Fruit fly (Drosophila melanogaster) whole organism, pupa: ENCODE results near the gene APP-BP1.
A peak's percentile ranks its signal among the peaks of the same experiment; 100 is the strongest.

Experiments
- CG10348 ChIP-seq: fragments of 200-800 bp; sonication (Bioruptor generic); IDR thresholded peaks from 2 replicates; pipeline ENCODE4 v1.3.6; 2022; ENCODE audit warnings: missing biosample characterization, missing genetic modification characterization
- CG12605 ChIP-seq: fragments of 200-800 bp; sonication (Bioruptor generic); IDR thresholded peaks from 2 replicates; pipeline ENCODE4 v1.3.6; 2022; ENCODE audit warnings: missing biosample characterization, missing genetic modification characterization
- CG13204 ChIP-seq: fragments of 200-800 bp; sonication (Bioruptor generic); optimal IDR thresholded peaks from 2 replicates; lab custom pipeline; 2018; ENCODE audit warnings: missing biosample characterization, mild to moderate bottlenecking, missing genetic modification characterization, moderate library complexity
- CG14655 ChIP-seq: fragments of 200-800 bp; sonication (Bioruptor generic); optimal IDR thresholded peaks from 3 replicates; lab custom pipeline; 2017; ENCODE audit warnings: mild to moderate bottlenecking, missing biosample characterization, missing genetic modification reagents, missing genetic modification characterization
- CG15710 ChIP-seq: fragments of 200-800 bp; sonication (Bioruptor generic); optimal IDR thresholded peaks from 2 replicates; lab custom pipeline; 2018; ENCODE audit warnings: missing biosample characterization, mild to moderate bottlenecking, missing genetic modification characterization, moderate library complexity
- CG17806 ChIP-seq: fragments of 200-800 bp; sonication (Bioruptor generic); optimal IDR thresholded peaks from 2 replicates; lab custom pipeline; 2018; ENCODE audit warnings: missing biosample characterization, mild to moderate bottlenecking, missing genetic modification characterization, moderate library complexity
- CG32121 ChIP-seq: fragments of 200-800 bp; sonication (Bioruptor generic); IDR thresholded peaks from 2 replicates; pipeline ENCODE4 v1.3.6; 2022; ENCODE audit warnings: missing biosample characterization, missing genetic modification characterization
- CG34367 ChIP-seq: fragments of 200-800 bp; sonication (Bioruptor generic); optimal IDR thresholded peaks from 2 replicates; lab custom pipeline; 2018; ENCODE audit warnings: missing biosample characterization, mild to moderate bottlenecking, missing genetic modification characterization
- CG4496 ChIP-seq: fragments of 200-800 bp; sonication (Bioruptor generic); IDR thresholded peaks from 3 replicates; pipeline ENCODE4 v1.3.6; 2022; ENCODE audit warnings: missing biosample characterization, missing genetic modification characterization
- CG8159 ChIP-seq: fragments of 200-800 bp; sonication (Bioruptor generic); optimal IDR thresholded peaks from 3 replicates; lab custom pipeline; 2018; ENCODE audit warnings: missing biosample characterization, mild to moderate bottlenecking, missing genetic modification characterization, moderate library complexity
- CG8301 ChIP-seq: fragments of 200-800 bp; sonication (Bioruptor generic); optimal IDR thresholded peaks from 2 replicates; lab custom pipeline; 2018; ENCODE audit warnings: missing biosample characterization, mild to moderate bottlenecking, missing genetic modification characterization
- CG9948 ChIP-seq: fragments of 200-800 bp; sonication (Bioruptor generic); optimal IDR thresholded peaks from 2 replicates; lab custom pipeline; 2018; ENCODE audit warnings: missing biosample characterization, mild to moderate bottlenecking, missing genetic modification characterization, moderate library complexity
- D1 ChIP-seq: fragments of 200-800 bp; sonication (Bioruptor generic); optimal IDR thresholded peaks from 2 replicates; lab custom pipeline; 2018; ENCODE audit warnings: missing biosample characterization, mild to moderate bottlenecking, missing genetic modification characterization, moderate library complexity
- EcR ChIP-seq: fragments of 200-800 bp; sonication (Bioruptor generic); optimal IDR thresholded peaks from 3 replicates; lab custom pipeline; 2019; ENCODE audit warnings: missing biosample characterization, missing genetic modification characterization, mild to moderate bottlenecking, moderate library complexity, missing genetic modification reagents
- Ets98B ChIP-seq: fragments of 200-800 bp; sonication (Bioruptor generic); IDR thresholded peaks from 2 replicates; pipeline ENCODE4 v1.3.6; 2022; ENCODE audit warnings: missing biosample characterization, missing genetic modification characterization
- Pif1A ChIP-seq: fragments of 200-800 bp; sonication (Bioruptor generic); optimal IDR thresholded peaks from 3 replicates; lab custom pipeline; 2016; ENCODE audit warnings: missing biosample characterization, missing genetic modification characterization
- Pif1B ChIP-seq: fragments of 200-800 bp; sonication (Bioruptor generic); optimal IDR thresholded peaks from 3 replicates; lab custom pipeline; 2016; ENCODE audit warnings: missing biosample characterization, missing genetic modification characterization
- Snoo ChIP-seq: fragments of 200-800 bp; sonication (Bioruptor generic); optimal IDR thresholded peaks from 3 replicates; lab custom pipeline; 2017; ENCODE audit warnings: missing biosample characterization, mild to moderate bottlenecking, missing genetic modification characterization, inconsistent platforms
- fd96Ca ChIP-seq: fragments of 200-800 bp; sonication (Bioruptor generic); IDR thresholded peaks from 3 replicates; pipeline ENCODE4 v1.3.6; 2022; ENCODE audit warnings: missing biosample characterization, missing genetic modification characterization
- gl ChIP-seq: fragments of 200-800 bp; sonication (Bioruptor generic); optimal IDR thresholded peaks from 2 replicates; lab custom pipeline; 2018; ENCODE audit warnings: missing biosample characterization, mild to moderate bottlenecking, missing genetic modification characterization
- rn ChIP-seq: fragments of 200-800 bp; sonication (Bioruptor generic); IDR thresholded peaks from 2 replicates; pipeline ENCODE4 v1.3.6; 2022; ENCODE audit warnings: missing biosample characterization, missing genetic modification characterization

APP-BP1 gene

dm6 chr3L:11071057-11071456 is 27.2 kb upstream of the APP-BP1 start:
- TF ChIP-seq D1, result no peak
- no peak for TF ChIP-seq gl (tag; lab: Kevin White, UChicago)
- TF ChIP-seq CG9948, result no peak
- TF ChIP-seq CG32121 (GFP tag; lab: Robert Waterston, UW), result no peak
- TF ChIP-seq CG17806 (tag; lab: Kevin White, UChicago), result no peak
- no peak for TF ChIP-seq CG13204
- no peak for TF ChIP-seq CG15710 (tag; lab: Kevin White, UChicago)
- TF ChIP-seq Pif1B (GFP tag; lab: Kevin White, UChicago), result no peak
- TF ChIP-seq CG4496 (GFP tag; lab: Robert Waterston, UW), result no peak
- no peak for TF ChIP-seq CG8159
- TF ChIP-seq Ets98B (GFP tag; lab: Robert Waterston, UW), result no peak
- TF ChIP-seq CG34367 (tag; lab: Kevin White, UChicago), result no peak
- TF ChIP-seq EcR (GFP tag; lab: Kevin White, UChicago), result no peak
- no peak for TF ChIP-seq rn (GFP tag; lab: Robert Waterston, UW)
- no peak for TF ChIP-seq CG12605 (GFP tag; lab: Robert Waterston, UW)
- TF ChIP-seq Snoo (tag; lab: Kevin White, UChicago), result no peak

DNA sequence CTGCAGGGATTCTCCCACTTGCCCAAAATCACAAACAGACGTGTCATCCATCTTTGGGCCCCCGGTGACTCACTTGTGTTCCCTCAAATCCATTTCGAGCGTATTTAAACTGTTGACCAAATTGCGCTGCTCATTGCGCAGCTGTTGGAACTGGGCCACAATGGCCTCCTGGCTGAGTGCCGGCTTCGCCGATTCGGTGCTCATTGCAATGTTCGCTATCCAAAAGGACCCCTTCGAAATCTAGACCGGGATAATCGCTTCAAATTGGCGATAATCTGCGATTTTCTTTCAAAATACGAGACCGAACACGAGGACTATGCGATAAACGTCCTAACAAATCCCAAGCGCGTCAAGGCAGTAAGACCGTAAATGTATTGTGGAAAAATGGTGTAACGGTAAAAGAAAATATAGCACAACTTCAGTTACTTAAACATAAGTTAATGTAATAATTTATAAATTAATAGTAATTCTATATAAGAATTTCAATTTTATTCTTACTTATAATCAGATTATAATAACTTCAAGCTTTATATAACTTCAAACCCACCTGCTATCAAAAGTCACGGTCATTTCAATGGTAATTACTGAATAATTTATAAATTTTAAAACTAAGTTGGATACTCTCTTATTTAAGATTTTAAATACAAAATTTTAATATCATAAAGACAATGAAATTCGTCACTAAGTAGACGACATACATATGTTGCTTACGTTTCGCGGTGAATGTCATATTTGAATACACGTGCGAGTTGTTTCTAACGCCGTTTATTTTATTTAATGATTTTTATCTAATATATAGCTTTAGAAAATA is 24.0 kb upstream of the APP-BP1 start, which contains the start of the genes Pfdn2 and Noc1:
Gene Pfdn2 (minus strand): TSS at position 346 of the 811 bp plus-strand sequence.
Gene Noc1 (plus strand): TSS at position 727 of the 811 bp plus-strand sequence.
- TF ChIP-seq CG15710 (tag; lab: Kevin White, UChicago) (peak; percentile 23), CG13204 (no peak), CG12605 (GFP tag; lab: Robert Waterston, UW) (no peak), Pif1B (GFP tag; lab: Kevin White, UChicago) (no peak), CG9948 (no peak), D1 (no peak), CG34367 (tag; lab: Kevin White, UChicago) (no peak), fd96Ca (no peak), CG14655 (no peak), rn (GFP tag; lab: Robert Waterston, UW) (no peak), CG32121 (GFP tag; lab: Robert Waterston, UW) (no peak), CG8301 (tag; lab: Kevin White, UChicago) (no peak), gl (tag; lab: Kevin White, UChicago) (no peak), CG8159 (no peak), CG10348 (GFP tag; lab: Robert Waterston, UW) (no peak), EcR (GFP tag; lab: Kevin White, UChicago) (no peak), Snoo (tag; lab: Kevin White, UChicago) (no peak), CG4496 (GFP tag; lab: Robert Waterston, UW) (no peak), CG17806 (tag; lab: Kevin White, UChicago) (peak; percentile 36), Ets98B (GFP tag; lab: Robert Waterston, UW) (0 out of 2 replicates have a peak, but pooled peaks have one; percentile 25), Pif1A (no peak)

dm6 chr3L:11083605-11084004 is 14.6 kb upstream of the APP-BP1 start:
- TF ChIP-seq Ets98B (GFP tag; lab: Robert Waterston, UW) (peak; percentile 11; the same call in 1 of the 2 replicates), EcR (GFP tag; lab: Kevin White, UChicago) (peak; percentile 15), CG32121 (GFP tag; lab: Robert Waterston, UW) (no peak), CG12605 (GFP tag; lab: Robert Waterston, UW) (no peak), D1 (no peak)

- TF ChIP-seq CG13204 (peak; percentile 93), fd96Ca (peak; percentile 96), CG10348 (GFP tag; lab: Robert Waterston, UW) (peak; percentile 94), rn (GFP tag; lab: Robert Waterston, UW) (peak; percentile 98), CG14655 (peak; percentile 99), Snoo (tag; lab: Kevin White, UChicago) (peak; percentile 84), Pif1B (GFP tag; lab: Kevin White, UChicago) (peak; percentile 96), EcR (GFP tag; lab: Kevin White, UChicago) (peak; percentile 74), CG17806 (tag; lab: Kevin White, UChicago) (peak; percentile 98), gl (tag; lab: Kevin White, UChicago) (peak; percentile 93), CG8159 (peak; percentile 97), CG15710 (tag; lab: Kevin White, UChicago) (peak; percentile 98), Pif1A (peak; percentile 98), CG12605 (GFP tag; lab: Robert Waterston, UW) (peak; percentile 99), CG4496 (GFP tag; lab: Robert Waterston, UW) (peak; percentile 99), D1 (peak; percentile 95), Ets98B (GFP tag; lab: Robert Waterston, UW) (peak; percentile 99), CG9948 (peak; percentile 98), CG32121 (GFP tag; lab: Robert Waterston, UW) (peak; percentile 99), CG8301 (tag; lab: Kevin White, UChicago) (peak; percentile 99), CG34367 (tag; lab: Kevin White, UChicago) (peak; percentile 98)
Observed at dm6 chr3L:11084557-11085231, 13.5 kb upstream of the APP-BP1 start.

DNA sequence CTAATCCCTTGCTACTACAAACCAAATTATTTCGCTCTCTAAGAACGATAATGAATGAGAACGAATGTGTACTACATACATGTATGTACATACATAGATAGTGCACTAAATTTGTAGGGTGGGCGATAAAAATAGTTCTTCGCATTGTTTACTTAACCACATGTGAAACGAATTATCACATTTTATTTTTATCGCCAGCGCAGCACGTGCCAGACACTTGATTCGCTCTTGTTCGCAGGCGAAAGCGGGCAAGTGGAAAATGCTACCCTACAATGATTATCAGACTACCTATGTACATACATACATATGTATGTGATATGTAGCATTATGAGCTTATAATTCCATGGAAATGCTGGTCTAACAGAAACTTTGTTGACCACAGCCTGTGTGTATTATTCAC is 12.4 kb upstream of the APP-BP1 start:
- no peak for TF ChIP-seq CG34367 (tag; lab: Kevin White, UChicago)
- no peak for TF ChIP-seq CG14655
- TF ChIP-seq Pif1B (GFP tag; lab: Kevin White, UChicago), result no peak
- no peak for TF ChIP-seq CG8301 (tag; lab: Kevin White, UChicago)
- TF ChIP-seq CG17806 (tag; lab: Kevin White, UChicago), result no peak
- TF ChIP-seq CG9948, result no peak
- no peak for TF ChIP-seq Ets98B (GFP tag; lab: Robert Waterston, UW)
- no peak for TF ChIP-seq fd96Ca
- no peak for TF ChIP-seq gl (tag; lab: Kevin White, UChicago)
- no peak for TF ChIP-seq EcR (GFP tag; lab: Kevin White, UChicago)
- TF ChIP-seq D1, result no peak
- TF ChIP-seq CG13204, result no peak
- no peak for TF ChIP-seq CG15710 (tag; lab: Kevin White, UChicago)
- TF ChIP-seq Snoo (tag; lab: Kevin White, UChicago), result no peak
